Worm (Caenorhabditis elegans): ENCODE data around the gene Y47D3B.3.

DNA sequence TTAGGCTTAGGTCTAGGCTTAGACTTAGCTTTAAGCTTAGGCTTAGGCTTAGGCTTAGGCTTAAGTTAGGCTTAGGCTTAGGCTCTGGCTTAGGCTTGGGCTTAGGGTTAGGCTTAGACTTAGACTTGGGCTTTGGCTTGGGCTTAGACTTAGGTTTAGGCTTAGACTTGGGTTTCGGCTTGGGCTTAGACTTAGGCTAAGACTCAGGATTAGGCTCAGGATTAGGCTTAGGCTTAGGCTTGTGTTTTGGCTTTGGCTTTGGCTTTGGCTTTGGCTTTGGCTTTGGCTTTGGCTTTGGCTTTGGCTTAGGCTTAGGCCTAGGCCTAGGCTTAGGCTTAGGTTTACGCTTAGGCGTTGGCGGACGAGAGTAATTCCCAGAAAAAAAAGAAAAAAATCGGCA lies 22.0 kb downstream of the Y47D3B.3 start:
- TF ChIP-seq mef-2 (tag; optimal IDR thresholded peaks at IDR 0.05) (no peak), pag-3 (tag; optimal IDR thresholded peaks at IDR 0.05; ENCODE audit: borderline replicate concordance, insufficient read depth) (no peak), blmp-1 (tag; optimal IDR thresholded peaks at IDR 0.05) (no peak), nhr-71 (tag; optimal IDR thresholded peaks at IDR 0.05) (no peak), skn-1 (tag; optimal IDR thresholded peaks at IDR 0.05) (no peak), ceh-82 (tag; optimal IDR thresholded peaks at IDR 0.05) (no peak), elt-3 (tag; optimal IDR thresholded peaks at IDR 0.05) (no peak), ztf-4 (tag; optimal IDR thresholded peaks at IDR 0.05) (no peak), snpc-4 (tag; optimal IDR thresholded peaks at IDR 0.05) (no peak), mdl-1 (tag; optimal IDR thresholded peaks at IDR 0.05) (no peak), unc-62 (GFP tag; optimal IDR thresholded peaks at IDR 0.05) (no peak), nhr-76 (tag; optimal IDR thresholded peaks at IDR 0.05) (no peak), unc-130 (tag; optimal IDR thresholded peaks at IDR 0.05) (no peak), zag-1 (tag; optimal IDR thresholded peaks at IDR 0.05) (no peak)

Measured in whole organism, L1 larva.